Worm (Caenorhabditis elegans): ENCODE measurements around the gene C15H11.1.

DNA sequence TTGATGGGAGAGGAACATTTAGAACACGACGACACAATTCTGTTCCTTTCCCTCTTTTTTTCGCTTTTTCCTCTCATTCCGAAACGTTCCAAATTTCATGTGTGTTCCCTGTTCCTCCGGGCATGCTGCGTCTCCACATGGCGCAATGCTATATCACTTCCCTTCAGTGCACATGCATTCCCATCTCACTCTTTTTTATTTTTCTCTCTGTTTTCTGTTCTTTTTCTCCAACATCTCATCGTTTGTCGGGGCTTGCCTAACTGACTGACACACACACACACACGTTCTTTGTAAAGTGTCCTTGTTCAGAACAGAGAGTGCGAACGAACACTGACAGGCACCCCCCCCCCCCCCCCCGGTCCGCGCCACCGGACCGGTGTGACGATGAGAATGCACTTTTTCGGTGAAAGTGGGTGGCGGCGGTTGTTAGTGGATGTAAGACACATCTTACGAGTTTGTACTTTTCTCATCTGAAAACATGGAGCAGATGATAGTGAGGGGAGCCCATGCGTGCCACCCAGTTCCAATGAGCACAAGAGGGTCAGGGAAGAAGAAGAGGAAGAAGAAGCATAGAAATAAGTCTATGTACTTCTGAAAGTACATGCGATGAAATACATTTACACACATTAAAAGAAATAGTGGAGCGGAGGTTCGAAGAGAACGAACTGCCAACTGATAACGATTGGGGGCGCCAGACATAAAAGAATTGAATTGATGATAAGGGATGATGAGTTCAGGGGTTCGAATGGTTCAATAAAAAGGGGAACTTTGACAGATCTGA lies 25.1 kb upstream of the C15H11.1 start:
- TF ChIP-seq snpc-4 (tag; optimal IDR thresholded peaks at IDR 0.05) (no peak), nhr-12 (tag; optimal IDR thresholded peaks at IDR 0.05) (no peak), nhr-2 (tag; optimal IDR thresholded peaks at IDR 0.05) (no peak), nhr-28 (tag; optimal IDR thresholded peaks at IDR 0.05) (no peak), elt-3 (tag; optimal IDR thresholded peaks at IDR 0.05) (no peak), elt-1 (tag; optimal IDR thresholded peaks at IDR 0.05; ENCODE audit: borderline replicate concordance, insufficient read depth) (no peak)
